Fruit fly (Drosophila melanogaster): Measurements from ENCODE around the gene CG14326.

DNA sequence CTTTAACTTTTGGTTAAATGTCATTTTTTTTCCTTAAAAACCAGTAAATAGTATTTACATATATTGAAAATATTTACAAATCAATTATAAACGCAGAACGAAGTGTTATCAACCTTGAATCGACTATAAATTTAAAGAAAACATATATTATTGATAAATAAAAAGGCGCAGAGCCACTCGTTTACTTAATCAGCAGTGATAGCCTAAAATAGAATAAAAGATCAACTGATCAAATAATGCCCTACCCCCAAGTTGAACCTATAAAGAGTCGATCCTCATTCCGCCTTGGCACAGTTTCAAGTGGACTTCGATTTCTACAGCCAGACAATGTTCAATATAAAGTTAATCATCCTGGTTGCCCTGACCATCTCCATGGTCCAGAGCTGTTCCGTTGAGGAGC, 22.7 kb upstream of the CG14326 start, which contains the start of gene CG7606:
- TF ChIP-seq CG8478 (optimal IDR thresholded peaks at IDR 0.05) (no peak), psq (optimal IDR thresholded peaks at IDR 0.05) (no peak), EcR (GFP tag; optimal IDR thresholded peaks at IDR 0.05) (no peak)
